Fruit fly (Drosophila melanogaster) whole organism, embryonic: ENCODE data around the gene Coq7.

Experiments
- Bteb2 ChIP-seq: fragments of 200-800 bp; sonication (Bioruptor generic); optimal IDR thresholded peaks from 2 replicates; lab custom pipeline; 2016; ENCODE audit warnings: missing biosample characterization, missing genetic modification characterization
- CG1603 ChIP-seq: fragments of 200-800 bp; sonication (Bioruptor generic); optimal IDR thresholded peaks from 2 replicates; lab custom pipeline; 2019; ENCODE audit warnings: missing biosample characterization, mild to moderate bottlenecking, missing genetic modification characterization, moderate library complexity
- CG2202 ChIP-seq: fragments of 200-800 bp; sonication (Bioruptor generic); optimal IDR thresholded peaks from 2 replicates; lab custom pipeline; 2018; ENCODE audit warnings: missing biosample characterization, mild to moderate bottlenecking, missing genetic modification characterization
- ERR ChIP-seq: fragments of 200-800 bp; sonication (Bioruptor generic); optimal IDR thresholded peaks from 2 replicates; lab custom pipeline; 2016; ENCODE audit warnings: missing biosample characterization, missing genetic modification characterization
- Hr78 ChIP-seq, 2 experiments: fragments of 200-800 bp in 1 of 2; fragments of >200 bp in 1 of 2; sonication (Bioruptor generic) in 1 of 2; optimal IDR thresholded peaks; 2 replicates each; lab custom pipeline; 2017 to 2019; ENCODE audit warnings: missing biosample characterization in 2 of 2, missing genetic modification characterization in 2 of 2, mild to moderate bottlenecking in 1 of 2, moderate library complexity in 1 of 2
- Lim3 ChIP-seq: fragments of 200-800 bp; sonication (Bioruptor generic); IDR thresholded peaks from 2 replicates; pipeline ENCODE4 v1.3.6; 2022; ENCODE audit warnings: missing biosample characterization, missing genetic modification characterization
- chm ChIP-seq: fragments of 200-800 bp; sonication (Bioruptor generic); IDR thresholded peaks from 2 replicates; pipeline ENCODE4 v1.3.6; 2022; ENCODE audit warnings: missing biosample characterization, missing genetic modification characterization
- ems ChIP-seq: fragments of 200-800 bp; sonication (Bioruptor generic); optimal IDR thresholded peaks from 3 replicates; lab custom pipeline; 2016; ENCODE audit warnings: missing biosample characterization, missing genetic modification characterization
- esg ChIP-seq: fragments of 200-800 bp; sonication (Bioruptor generic); conservative IDR thresholded peaks from 2 replicates; pipeline ENCODE4 v1.3.6; 2022; ENCODE audit warnings: missing biosample characterization, missing genetic modification characterization
- jumu ChIP-seq: fragments of 200-800 bp; sonication (Bioruptor generic); optimal IDR thresholded peaks from 3 replicates; lab custom pipeline; 2016; ENCODE audit warnings: missing biosample characterization, missing genetic modification characterization
- nom ChIP-seq: fragments of 200-800 bp; sonication (Bioruptor generic); optimal IDR thresholded peaks from 2 replicates; lab custom pipeline; 2017; ENCODE audit warnings: missing biosample characterization, missing genetic modification characterization, mild to moderate bottlenecking, moderate library complexity, missing genetic modification reagents
- tio ChIP-seq: fragments of 200-800 bp; sonication (Bioruptor generic); optimal IDR thresholded peaks from 2 replicates; lab custom pipeline; 2017; ENCODE audit warnings: missing biosample characterization, missing genetic modification characterization, inconsistent platforms
- unpg ChIP-seq: fragments of 200-800 bp; sonication (Bioruptor generic); optimal IDR thresholded peaks from 3 replicates; lab custom pipeline; 2018; ENCODE audit warnings: missing biosample characterization, mild to moderate bottlenecking, missing genetic modification characterization, moderate library complexity

DNA sequence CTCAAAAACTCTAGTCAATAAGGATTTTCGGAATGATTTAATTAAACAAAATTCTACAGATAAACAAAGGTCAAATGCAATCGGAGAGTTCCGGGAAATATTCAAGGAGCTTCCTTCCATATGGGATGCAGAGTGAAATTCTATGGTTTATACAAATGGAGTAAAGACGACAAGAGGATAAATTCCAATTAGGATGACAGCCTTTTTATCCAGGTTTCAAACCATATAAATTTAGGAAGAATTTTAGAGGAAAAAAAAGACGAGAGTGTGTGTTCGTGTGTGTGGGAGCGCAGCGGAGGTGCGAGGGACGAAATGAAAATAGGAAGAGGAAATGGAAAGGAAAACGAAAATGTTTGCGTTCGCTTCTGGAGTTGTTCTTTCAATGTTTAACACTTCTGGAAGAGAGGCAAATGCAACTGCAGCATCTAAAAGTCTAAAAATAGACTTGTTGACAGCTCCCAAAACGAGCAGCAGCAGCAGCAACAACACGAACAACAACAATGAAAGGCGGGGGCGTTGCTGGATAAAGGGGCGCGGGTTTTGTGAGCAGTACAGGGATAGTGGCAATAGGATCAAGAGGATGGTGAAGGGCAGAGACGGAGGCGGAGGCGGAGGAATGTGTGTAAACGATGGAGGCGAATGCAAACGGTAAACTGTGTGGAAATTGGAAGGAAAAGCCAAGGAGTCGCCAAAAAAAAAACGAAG lies 31.5 kb downstream of the Coq7 start:
- TF ChIP-seq esg (GFP tag; lab: Robert Waterston, UW) (no peak), unpg (GFP tag; lab: Kevin White, UChicago) (no peak), CG2202 (tag; lab: Kevin White, UChicago) (no peak), Lim3 (GFP tag; lab: Robert Waterston, UW) (no peak), chm (no peak), CG1603 (tag; lab: Kevin White, UChicago) (no peak), Hr78 (GFP tag; optimal IDR thresholded peaks at IDR 0.05; lab: Kevin White, UChicago) (no peak), ERR (GFP tag; lab: Kevin White, UChicago) (no peak), ems (no peak), jumu (GFP tag; lab: Kevin White, UChicago) (no peak), tio (GFP tag; lab: Kevin White, UChicago) (no peak), nom (no peak), Bteb2 (no peak)
